Worm (Caenorhabditis elegans) whole organism, young adult: ENCODE results near the gene srw-87.

Experiments
- F39B2.1 ChIP-seq: fragments of 200-800 bp; sonication (Bioruptor generic); IDR thresholded peaks from 2 replicates; pipeline ENCODE4 v1.3.6; 2022; ENCODE audit warnings: missing genetic modification reagents, missing genetic modification characterization, missing compliant biosample characterization
- Y79H2A.3 ChIP-seq: fragments of 200-800 bp; sonication (Bioruptor generic); conservative IDR thresholded peaks from 2 replicates; pipeline ENCODE4 v1.3.6; 2022; ENCODE audit warnings: missing genetic modification reagents, missing genetic modification characterization, missing compliant biosample characterization
- ama-1 ChIP-seq, 3 experiments: fragments of 150-350 bp in 1 of 3; sonication (generic microtip) in 2 of 3; optimal IDR thresholded peaks; 2 replicates each; lab custom pipeline; 2014 to 2018; ENCODE audit warnings: missing biosample characterization in 2 of 3, missing genetic modification characterization in 2 of 3, missing genetic modification reagents in 2 of 3
- ceh-79 ChIP-seq: sonication (generic microtip); optimal IDR thresholded peaks from 2 replicates; lab custom pipeline; 2017; ENCODE audit warnings: mild to moderate bottlenecking, missing genetic modification characterization, missing compliant biosample characterization
- hmg-1.2 ChIP-seq: fragments of 200-800 bp; sonication (Bioruptor generic); IDR thresholded peaks from 2 replicates; pipeline ENCODE4 v1.3.6; 2022; ENCODE audit warnings: missing genetic modification reagents, missing genetic modification characterization, missing compliant biosample characterization
- lin-40 ChIP-seq: sonication (generic microtip); optimal IDR thresholded peaks from 2 replicates; lab custom pipeline; 2016; ENCODE audit warnings: missing genetic modification characterization, mild to moderate bottlenecking, missing compliant biosample characterization, missing genotype, missing genetic modification reagents
- lin-54 ChIP-seq: fragments of 200-800 bp; sonication (Bioruptor generic); optimal IDR thresholded peaks from 2 replicates; lab custom pipeline; 2018; ENCODE audit warnings: mild to moderate bottlenecking, missing genetic modification characterization, missing compliant biosample characterization
- lsy-27 ChIP-seq: sonication (generic microtip); optimal IDR thresholded peaks from 2 replicates; lab custom pipeline; 2017; ENCODE audit warnings: missing genetic modification characterization, mild to moderate bottlenecking, missing compliant biosample characterization, antibody characterized with exemption, missing genotype, borderline replicate concordance; ENCODE audit not compliant: insufficient read depth
- snpc-4 ChIP-seq, 5 experiments: fragments of 150-350 bp in 1 of 5; sonication (generic microtip) in 4 of 5; optimal IDR thresholded peaks; 2 replicates each; lab custom pipeline; 2014 to 2018; ENCODE audit warnings: missing genetic modification characterization in 5 of 5, missing biosample characterization in 3 of 5, antibody characterized with exemption in 2 of 5, mild to moderate bottlenecking in 2 of 5, missing compliant biosample characterization in 2 of 5, missing genotype in 2 of 5, moderate library complexity in 2 of 5, missing genetic modification reagents in 1 of 5
- tbp1 ChIP-seq: fragments of 200-800 bp; sonication (Bioruptor generic); optimal IDR thresholded peaks from 2 replicates; lab custom pipeline; 2018; ENCODE audit warnings: mild to moderate bottlenecking, missing genetic modification characterization, missing compliant biosample characterization
- unc-130 ChIP-seq: sonication (generic microtip); optimal IDR thresholded peaks from 2 replicates; lab custom pipeline; 2016; ENCODE audit warnings: missing genetic modification reagents, missing genetic modification characterization, missing compliant biosample characterization
- ztf-22 ChIP-seq: fragments of 200-800 bp; sonication (Bioruptor generic); optimal IDR thresholded peaks from 2 replicates; lab custom pipeline; 2018; ENCODE audit warnings: mild to moderate bottlenecking, missing genetic modification characterization, moderate library complexity, missing compliant biosample characterization

ce11 chrV:16346406-16347108 lies 10.1 kb downstream of the srw-87 start, which contains the start of the genes W08G11.5 and W08G11.1:
- TF ChIP-seq lsy-27 (tag; lab: Kevin White, UChicago) (no peak), tbp1 (GFP tag; lab: Kevin White, UChicago) (no peak), ztf-22 (no peak), ama-1 (optimal IDR thresholded peaks at IDR 0.05; lab: Kevin White, UChicago) (no peak), ama-1 (GFP tag; optimal IDR thresholded peaks at IDR 0.05; lab: Kevin White, UChicago) (no peak), lin-40 (no peak), Y79H2A.3 (no peak), ceh-79 (tag; lab: Kevin White, UChicago) (no peak), F39B2.1 (GFP tag; lab: Robert Waterston, UW) (no peak), snpc-4 (GFP tag; optimal IDR thresholded peaks at IDR 0.05; lab: Kevin White, UChicago) (no peak), snpc-4 (tag; optimal IDR thresholded peaks at IDR 0.05; lab: Kevin White, UChicago) (no peak), hmg-1.2 (GFP tag; lab: Robert Waterston, UW) (no peak), unc-130 (GFP tag; lab: Kevin White, UChicago) (no peak), lin-54 (GFP tag; lab: Kevin White, UChicago) (no peak)
